Fruit fly (Drosophila melanogaster) whole organism, prepupa: Measurements from ENCODE around the gene GramD1B.

Source experiments
- CG1621 ChIP-seq: fragments of 200-800 bp; sonication (Bioruptor generic); optimal IDR thresholded peaks from 3 replicates; lab custom pipeline; 2018; ENCODE audit warnings: missing biosample characterization, mild to moderate bottlenecking, missing genetic modification characterization
- CG34406 ChIP-seq: fragments of 200-800 bp; sonication (Bioruptor generic); optimal IDR thresholded peaks from 3 replicates; lab custom pipeline; 2016; ENCODE audit warnings: missing biosample characterization, missing genetic modification characterization
- CG6276 ChIP-seq: fragments of 200-800 bp; sonication (Bioruptor generic); optimal IDR thresholded peaks from 2 replicates; lab custom pipeline; 2017; ENCODE audit warnings: missing biosample characterization, mild to moderate bottlenecking, missing genetic modification characterization
- Eip75B ChIP-seq: fragments of 200-800 bp; sonication (Bioruptor generic); optimal IDR thresholded peaks from 3 replicates; lab custom pipeline; 2016; ENCODE audit warnings: missing biosample characterization, missing genetic modification characterization
- Eip78C ChIP-seq: fragments of 200-800 bp; sonication (Bioruptor generic); peaks from one replicate; lab custom pipeline; 2016; ENCODE audit warnings: missing biosample characterization, missing genetic modification characterization
- Gug ChIP-seq: fragments of 200-800 bp; sonication (Bioruptor generic); IDR thresholded peaks from 2 replicates; pipeline ENCODE4 v1.3.6; 2022; ENCODE audit warnings: missing biosample characterization, missing genetic modification characterization
- Met ChIP-seq: fragments of 200-800 bp; sonication (Bioruptor generic); optimal IDR thresholded peaks from 3 replicates; lab custom pipeline; 2016; ENCODE audit warnings: missing biosample characterization, missing genetic modification characterization
- dsx ChIP-seq: fragments of 200-800 bp; optimal IDR thresholded peaks from 3 replicates; lab custom pipeline; 2019; ENCODE audit warnings: missing biosample characterization, mild to moderate bottlenecking, missing genetic modification characterization, moderate library complexity; ENCODE audit not compliant: poor library complexity, severe bottlenecking
- pdm3 ChIP-seq: fragments of 200-800 bp; sonication (Bioruptor generic); optimal IDR thresholded peaks from 3 replicates; lab custom pipeline; 2016; ENCODE audit warnings: missing biosample characterization, missing genetic modification characterization

DNA sequence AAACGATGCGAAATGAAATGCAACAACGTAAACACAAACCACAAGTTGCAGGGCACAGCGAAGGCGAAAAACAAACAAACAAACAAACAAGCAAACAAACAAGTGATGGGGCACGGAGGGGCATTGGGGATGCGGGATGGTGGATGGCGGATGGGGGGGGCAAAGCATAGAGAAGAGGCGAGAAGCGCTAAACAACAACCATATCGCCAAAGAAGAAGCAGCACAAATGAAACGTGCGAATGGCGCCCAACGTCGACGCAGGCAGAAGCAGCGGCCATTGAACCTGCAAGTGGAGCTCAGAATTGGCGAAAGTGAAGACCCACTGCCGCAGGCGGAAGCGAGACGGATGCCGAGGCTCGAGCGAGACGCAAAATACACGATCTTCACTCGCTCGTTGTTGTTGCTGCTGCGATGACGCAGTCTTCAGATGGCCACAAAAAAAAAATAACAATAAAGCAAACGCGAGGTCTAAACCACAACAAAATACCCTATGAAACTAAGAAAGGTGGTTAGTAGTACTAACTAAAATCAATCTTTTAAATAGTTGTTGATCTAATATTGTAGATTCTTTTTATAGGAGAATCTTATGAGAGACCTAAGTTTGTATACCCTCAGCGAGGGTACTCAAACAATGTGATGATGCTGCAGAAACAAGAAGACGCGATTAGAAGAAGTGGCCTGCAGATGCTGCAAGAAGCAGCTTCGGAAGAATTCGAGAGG, 27.2 kb downstream of the GramD1B start:
- TF ChIP-seq Met (GFP tag; lab: Kevin White, UChicago) (peak; percentile 93), pdm3 (GFP tag; lab: Kevin White, UChicago) (peak; percentile 84), CG6276 (GFP tag; lab: Kevin White, UChicago) (peak; percentile 50), CG1621 (tag; lab: Kevin White, UChicago) (peak; percentile 41), Eip75B (GFP tag; lab: Kevin White, UChicago) (peak; percentile 89), Gug (GFP tag; lab: Robert Waterston, UW) (peak; percentile 82), Eip78C (GFP tag; lab: Kevin White, UChicago) (peak; percentile 97), dsx (GFP tag; lab: Kevin White, UChicago) (peak; percentile 71), CG34406 (GFP tag; lab: Kevin White, UChicago) (peak; percentile 73)
